Fruit fly (Drosophila melanogaster) S2 (cell line): ENCODE measurements around the gene CG4438.

ENCODE experiments used
- CG8478 ChIP-seq: fragments of >200 bp; optimal IDR thresholded peaks from 2 replicates; lab custom pipeline; 2018
- CTCF ChIP-seq, 2 experiments: fragments of >200 bp; optimal IDR thresholded peaks; 2 replicates each; lab custom pipeline; 2018

Gene CG4438

dm6 chr2L:9416244-9416758 is 18.5 kb upstream of the CG4438 start, which contains the start of gene Mco1:
Gene Mco1 (plus strand): TSS chr2L:9416588.
- no peak for TF ChIP-seq CTCF (optimal IDR thresholded peaks at IDR 0.05; lab: Kevin White, UChicago)
- no peak for TF ChIP-seq CG8478 (lab: Kevin White, UChicago)

dm6 chr2L:9415053-9415452 is 17.3 kb upstream of the CG4438 start, which contains the start of gene Shawl:
Gene Shawl (minus strand): TSS chr2L:9415156.
- no peak for TF ChIP-seq CG8478 (lab: Kevin White, UChicago)
- TF ChIP-seq CTCF (optimal IDR thresholded peaks at IDR 0.05; lab: Kevin White, UChicago), result no peak

dm6 chr2L:9400153-9400552 is 2.4 kb upstream of the CG4438 start:
- no peak for TF ChIP-seq CTCF (optimal IDR thresholded peaks at IDR 0.05; lab: Kevin White, UChicago)
- TF ChIP-seq CG8478 (lab: Kevin White, UChicago), result no peak

dm6 chr2L:9396396-9396795 is 1.4 kb downstream of the CG4438 start:
- TF ChIP-seq CG8478 (lab: Kevin White, UChicago) (no peak), CTCF (optimal IDR thresholded peaks at IDR 0.05; lab: Kevin White, UChicago) (no peak)

dm6 chr2L:9388924-9389765 is 8.6 kb downstream of the CG4438 start:
- TF ChIP-seq CG8478 (lab: Kevin White, UChicago) (no peak), CTCF (optimal IDR thresholded peaks at IDR 0.05; lab: Kevin White, UChicago) (no peak)

dm6 chr2L:9388013-9388605 is 9.7 kb downstream of the CG4438 start:
- TF ChIP-seq CTCF (optimal IDR thresholded peaks at IDR 0.05; lab: Kevin White, UChicago) (no peak), CG8478 (lab: Kevin White, UChicago) (no peak)

- no peak for TF ChIP-seq CG8478 (lab: Kevin White, UChicago)
- no peak for TF ChIP-seq CTCF (optimal IDR thresholded peaks at IDR 0.05; lab: Kevin White, UChicago)
Measured at dm6 chr2L:9387240-9387672, 10.5 kb downstream of the CG4438 start, which contains the start of gene Aldh. Gene Aldh (plus strand): TSS chr2L:9387389.

- TF ChIP-seq CTCF (optimal IDR thresholded peaks at IDR 0.05; lab: Kevin White, UChicago) (no peak), CG8478 (lab: Kevin White, UChicago) (no peak)
Measured at dm6 chr2L:9386270-9386669, 11.5 kb downstream of the CG4438 start.

- TF ChIP-seq CTCF (optimal IDR thresholded peaks at IDR 0.05; lab: Kevin White, UChicago) (no peak), CG8478 (lab: Kevin White, UChicago) (no peak)
Measured at dm6 chr2L:9377789-9378188, 20.0 kb downstream of the CG4438 start.

dm6 chr2L:9369724-9370123 is 28.1 kb downstream of the CG4438 start:
- no peak for TF ChIP-seq CTCF (optimal IDR thresholded peaks at IDR 0.05; lab: Kevin White, UChicago)
- no peak for TF ChIP-seq CG8478 (lab: Kevin White, UChicago)

dm6 chr2L:9367340-9367739 is 30.4 kb downstream of the CG4438 start, which contains the start of gene CG34181:
Gene CG34181 (plus strand): TSS chr2L:9367640.
- TF ChIP-seq CG8478 (lab: Kevin White, UChicago) (no peak), CTCF (optimal IDR thresholded peaks at IDR 0.05; lab: Kevin White, UChicago) (no peak)

- no peak for TF ChIP-seq CTCF (optimal IDR thresholded peaks at IDR 0.05; lab: Kevin White, UChicago)
- no peak for TF ChIP-seq CG8478 (lab: Kevin White, UChicago)
Measured at dm6 chr2L:9350170-9350569, 47.6 kb downstream of the CG4438 start, which contains the start of gene CG13110. Gene CG13110 (plus strand): TSS chr2L:9350470.

dm6 chr2L:9349246-9349645 is 48.5 kb downstream of the CG4438 start, which contains the start of gene CG43350:
Gene CG43350 (plus strand): TSS chr2L:9349546.
- TF ChIP-seq CG8478 (lab: Kevin White, UChicago), result no peak
